Worm (Caenorhabditis elegans) whole organism, young adult: Measurements from ENCODE around the gene smrc-1.

Source experiments
- B0261.1 ChIP-seq: sonication (generic microtip); optimal IDR thresholded peaks from 2 replicates; lab custom pipeline; 2016; ENCODE audit warnings: mild to moderate bottlenecking, missing genetic modification characterization, moderate library complexity, missing compliant biosample characterization
- C06A6.2 ChIP-seq: fragments of 200-800 bp; sonication (Bioruptor generic); conservative IDR thresholded peaks from 2 replicates; pipeline ENCODE4 v1.3.6; 2022; ENCODE audit warnings: missing genetic modification characterization, missing compliant biosample characterization
- D2030.7 ChIP-seq: fragments of 200-800 bp; sonication (Bioruptor generic); IDR thresholded peaks from 2 replicates; pipeline ENCODE4 v1.3.6; 2022; ENCODE audit warnings: missing genetic modification reagents, missing genetic modification characterization, missing compliant biosample characterization
- Y53F4B.3 ChIP-seq: fragments of 200-800 bp; sonication (Bioruptor generic); IDR thresholded peaks from 2 replicates; pipeline ENCODE4 v1.3.6; 2022; ENCODE audit warnings: missing genetic modification reagents, missing genetic modification characterization, missing compliant biosample characterization
- ZK185.1 ChIP-seq: sonication (generic microtip); optimal IDR thresholded peaks from 2 replicates; lab custom pipeline; 2016; ENCODE audit warnings: mild to moderate bottlenecking, missing genetic modification characterization, missing compliant biosample characterization; ENCODE audit not compliant: poor library complexity, severe bottlenecking
- ccch-3 ChIP-seq: fragments of 200-800 bp; sonication (Bioruptor generic); optimal IDR thresholded peaks from 2 replicates; lab custom pipeline; 2018; ENCODE audit warnings: mild to moderate bottlenecking, missing genetic modification characterization, missing compliant biosample characterization
- ceh-58 ChIP-seq: fragments of 200-800 bp; sonication (Bioruptor generic); IDR thresholded peaks from 2 replicates; pipeline ENCODE4 v1.3.6; 2022; ENCODE audit warnings: missing genetic modification characterization, missing compliant biosample characterization
- dox-1 ChIP-seq: fragments of 200-800 bp; sonication (Bioruptor generic); IDR thresholded peaks from 2 replicates; pipeline ENCODE4 v1.3.6; 2022; ENCODE audit warnings: missing genetic modification reagents, missing genetic modification characterization, missing compliant biosample characterization
- dpl-1 ChIP-seq: fragments of 150-350 bp; optimal IDR thresholded peaks from 2 replicates; lab custom pipeline; 2014; ENCODE audit warnings: missing biosample characterization, missing genetic modification reagents, missing genetic modification characterization
- egl-18 ChIP-seq: fragments of 200-800 bp; sonication (Bioruptor generic); IDR thresholded peaks from 2 replicates; pipeline ENCODE4 v1.3.6; 2022; ENCODE audit warnings: missing genetic modification reagents, missing genetic modification characterization, missing compliant biosample characterization
- ets-4 ChIP-seq: fragments of 200-800 bp; sonication (Bioruptor generic); optimal IDR thresholded peaks from 2 replicates; lab custom pipeline; 2018; ENCODE audit warnings: mild to moderate bottlenecking, missing genetic modification characterization, missing compliant biosample characterization
- fkh-3 ChIP-seq: sonication (generic microtip); optimal IDR thresholded peaks from 2 replicates; lab custom pipeline; 2016; ENCODE audit warnings: mild to moderate bottlenecking, missing genetic modification characterization, missing compliant biosample characterization
- gei-17 ChIP-seq: fragments of 200-800 bp; sonication (Bioruptor generic); optimal IDR thresholded peaks from 2 replicates; lab custom pipeline; 2018; ENCODE audit warnings: mild to moderate bottlenecking, missing genetic modification characterization, missing compliant biosample characterization
- hrde-1 ChIP-seq: sonication (generic microtip); optimal IDR thresholded peaks from 2 replicates; lab custom pipeline; 2016; ENCODE audit warnings: missing genetic modification characterization, mild to moderate bottlenecking, missing compliant biosample characterization, moderate library complexity, missing genotype, missing genetic modification reagents, borderline replicate concordance
- let-607 ChIP-seq, 2 experiments: fragments of 200-800 bp in 1 of 2; sonication (Bioruptor generic) in 1 of 2; sonication (generic microtip) in 1 of 2; optimal IDR thresholded peaks; 2 replicates each; lab custom pipeline; 2016 to 2018; ENCODE audit warnings: mild to moderate bottlenecking in 2 of 2, missing compliant biosample characterization in 2 of 2, missing genetic modification characterization in 2 of 2, moderate library complexity in 2 of 2, missing genotype in 1 of 2
- lin-26 ChIP-seq: fragments of 200-800 bp; sonication (Bioruptor generic); IDR thresholded peaks from 2 replicates; pipeline ENCODE4 v1.3.6; 2022; ENCODE audit warnings: missing genetic modification reagents, missing genetic modification characterization, missing compliant biosample characterization
- lin-40 ChIP-seq: sonication (generic microtip); optimal IDR thresholded peaks from 2 replicates; lab custom pipeline; 2016; ENCODE audit warnings: missing genetic modification characterization, mild to moderate bottlenecking, missing compliant biosample characterization, missing genotype, missing genetic modification reagents
- lin-54 ChIP-seq: fragments of 200-800 bp; sonication (Bioruptor generic); optimal IDR thresholded peaks from 2 replicates; lab custom pipeline; 2018; ENCODE audit warnings: mild to moderate bottlenecking, missing genetic modification characterization, missing compliant biosample characterization
- lir-1 ChIP-seq: fragments of 200-800 bp; sonication (Bioruptor generic); conservative IDR thresholded peaks from 2 replicates; pipeline ENCODE4 v1.3.6; 2022; ENCODE audit warnings: missing genetic modification reagents, missing genetic modification characterization, missing compliant biosample characterization
- mel-28 ChIP-seq: sonication (generic microtip); optimal IDR thresholded peaks from 2 replicates; lab custom pipeline; 2016; ENCODE audit warnings: borderline replicate concordance, mild to moderate bottlenecking, missing genetic modification characterization, missing compliant biosample characterization
- nhr-27 ChIP-seq: fragments of 200-800 bp; sonication (Bioruptor generic); optimal IDR thresholded peaks from 2 replicates; lab custom pipeline; 2018; ENCODE audit warnings: mild to moderate bottlenecking, missing genetic modification characterization, moderate library complexity, missing compliant biosample characterization
- nhr-80 ChIP-seq: sonication (generic microtip); optimal IDR thresholded peaks from 2 replicates; lab custom pipeline; 2016; ENCODE audit warnings: missing genetic modification characterization, missing compliant biosample characterization
- pha-4 ChIP-seq: fragments of 150-350 bp; sonication (generic microtip); optimal IDR thresholded peaks from 2 replicates; lab custom pipeline; 2014; ENCODE audit warnings: missing biosample characterization, missing genetic modification reagents, missing genetic modification characterization
- sdz-38 ChIP-seq: sonication (generic microtip); optimal IDR thresholded peaks from 2 replicates; lab custom pipeline; 2016; ENCODE audit warnings: missing genotype, missing genetic modification characterization, missing compliant biosample characterization
- snpc-4 ChIP-seq, 5 experiments: fragments of 150-350 bp in 1 of 5; sonication (generic microtip) in 4 of 5; optimal IDR thresholded peaks; 2 replicates each; lab custom pipeline; 2014 to 2018; ENCODE audit warnings: missing genetic modification characterization in 5 of 5, missing biosample characterization in 3 of 5, antibody characterized with exemption in 2 of 5, mild to moderate bottlenecking in 2 of 5, missing compliant biosample characterization in 2 of 5, missing genotype in 2 of 5, moderate library complexity in 2 of 5, missing genetic modification reagents in 1 of 5
- somi-1 ChIP-seq: fragments of 200-800 bp; sonication (Bioruptor generic); optimal IDR thresholded peaks from 2 replicates; lab custom pipeline; 2018; ENCODE audit warnings: mild to moderate bottlenecking, missing genetic modification characterization, missing compliant biosample characterization
- unc-62 ChIP-seq: fragments of 150-350 bp; optimal IDR thresholded peaks from 2 replicates; lab custom pipeline; 2014; ENCODE audit warnings: missing biosample characterization, missing genetic modification reagents, missing genetic modification characterization
- zim-3 ChIP-seq: sonication (generic microtip); optimal IDR thresholded peaks from 2 replicates; lab custom pipeline; 2017; ENCODE audit warnings: mild to moderate bottlenecking, missing genetic modification characterization, moderate library complexity, missing compliant biosample characterization
- ztf-18 ChIP-seq: sonication (generic microtip); optimal IDR thresholded peaks from 2 replicates; lab custom pipeline; 2016; ENCODE audit warnings: missing genotype, mild to moderate bottlenecking, missing genetic modification characterization, missing compliant biosample characterization
- ztf-25 ChIP-seq: fragments of 200-800 bp; sonication (Bioruptor generic); IDR thresholded peaks from 2 replicates; pipeline ENCODE4 v1.3.6; 2022; ENCODE audit warnings: missing genetic modification reagents, missing genetic modification characterization, missing compliant biosample characterization
- ztf-26 ChIP-seq: sonication (generic microtip); optimal IDR thresholded peaks from 2 replicates; lab custom pipeline; 2017; ENCODE audit warnings: missing genetic modification characterization, missing compliant biosample characterization

smrc-1 gene

DNA sequence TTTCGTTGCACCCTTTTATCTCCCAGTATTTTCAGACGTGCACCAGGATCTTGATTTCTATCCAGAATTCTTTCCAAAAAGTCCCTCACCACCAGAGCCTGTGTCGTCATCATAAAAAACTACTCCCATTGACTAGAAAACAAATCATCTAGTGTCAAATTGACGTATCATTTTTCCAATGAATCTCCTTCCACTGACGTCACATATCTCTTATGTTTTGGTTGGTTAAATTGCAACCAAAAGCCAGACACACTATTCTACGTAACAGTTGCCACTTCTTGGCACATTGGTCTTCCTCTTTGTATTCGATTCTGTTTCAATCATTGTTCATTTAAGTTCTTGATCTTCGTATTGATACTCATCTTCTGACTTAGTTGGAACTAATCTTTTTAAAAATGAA, 7.4 kb downstream of the smrc-1 start:
- TF ChIP-seq lin-54 (GFP tag; lab: Kevin White, UChicago) (no peak), sdz-38 (tag; lab: Kevin White, UChicago) (no peak), lin-26 (GFP tag; lab: Robert Waterston, UW) (no peak), ztf-25 (GFP tag; lab: Robert Waterston, UW) (no peak), dpl-1 (GFP tag; lab: Kevin White, UChicago) (no peak), egl-18 (GFP tag; lab: Robert Waterston, UW) (no peak), ceh-58 (GFP tag; lab: Robert Waterston, UW) (no peak), pha-4 (no peak), Y53F4B.3 (GFP tag; lab: Robert Waterston, UW) (no peak), zim-3 (tag; lab: Kevin White, UChicago) (no peak), snpc-4 (GFP tag; optimal IDR thresholded peaks at IDR 0.05; lab: Kevin White, UChicago) (no peak), snpc-4 (tag; optimal IDR thresholded peaks at IDR 0.05; lab: Kevin White, UChicago) (no peak), mel-28 (tag; lab: Kevin White, UChicago) (no peak), ets-4 (GFP tag; lab: Kevin White, UChicago) (no peak), hrde-1 (tag; lab: Kevin White, UChicago) (no peak)

DNA sequence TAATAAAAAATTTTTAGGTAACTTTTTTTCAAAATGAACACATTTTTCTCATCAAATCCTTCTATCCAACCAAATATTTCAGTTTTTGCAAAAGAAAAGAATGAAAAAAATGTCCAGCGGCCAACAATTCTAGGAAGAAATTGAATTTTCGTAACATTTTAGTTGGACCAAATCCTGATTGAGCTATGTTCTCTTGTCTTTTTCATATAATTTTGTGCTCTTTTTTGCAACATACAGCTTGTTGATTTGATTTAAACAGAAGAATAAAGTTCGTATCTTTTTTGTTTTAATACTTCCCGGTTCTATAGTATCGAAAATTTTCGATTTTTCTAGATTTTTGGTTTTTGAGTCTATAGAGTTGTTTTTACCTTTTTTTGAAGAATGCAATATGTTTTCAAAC, 8.7 kb downstream of the smrc-1 start:
- no peak for TF ChIP-seq lir-1 (GFP tag; lab: Robert Waterston, UW)
- TF ChIP-seq ccch-3 (GFP tag; lab: Kevin White, UChicago): no peak
- TF ChIP-seq B0261.1 (tag; lab: Kevin White, UChicago): no peak
- TF ChIP-seq ztf-18 (tag; lab: Kevin White, UChicago): no peak
- no peak for TF ChIP-seq dox-1
- no peak for TF ChIP-seq Y53F4B.3 (GFP tag; lab: Robert Waterston, UW)
- TF ChIP-seq C06A6.2 (GFP tag; lab: Robert Waterston, UW): no peak
- TF ChIP-seq lin-40 (tag; lab: Kevin White, UChicago): no peak

DNA sequence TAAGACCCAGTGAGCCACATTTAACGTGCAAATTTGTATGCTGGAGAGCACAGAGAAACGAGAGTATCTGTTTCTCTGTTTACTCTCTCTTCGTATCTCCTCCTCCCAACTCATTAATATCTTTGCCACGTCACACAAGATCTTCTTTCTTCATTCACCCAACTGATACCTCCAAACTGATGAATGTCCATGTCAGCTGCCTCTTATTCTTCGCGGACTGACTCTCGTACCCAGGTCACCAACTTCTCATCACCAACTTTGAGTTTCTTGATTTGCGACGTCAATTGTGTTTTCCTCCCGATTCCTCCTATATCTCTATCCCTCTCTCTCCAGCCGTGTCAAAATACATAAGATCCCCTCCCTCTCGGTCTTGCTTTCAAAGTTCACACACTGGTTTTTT, 11.6 kb downstream of the smrc-1 start:
- TF ChIP-seq somi-1 (GFP tag; lab: Kevin White, UChicago) (peak; percentile 33), D2030.7 (GFP tag; lab: Robert Waterston, UW) (no peak)

DNA sequence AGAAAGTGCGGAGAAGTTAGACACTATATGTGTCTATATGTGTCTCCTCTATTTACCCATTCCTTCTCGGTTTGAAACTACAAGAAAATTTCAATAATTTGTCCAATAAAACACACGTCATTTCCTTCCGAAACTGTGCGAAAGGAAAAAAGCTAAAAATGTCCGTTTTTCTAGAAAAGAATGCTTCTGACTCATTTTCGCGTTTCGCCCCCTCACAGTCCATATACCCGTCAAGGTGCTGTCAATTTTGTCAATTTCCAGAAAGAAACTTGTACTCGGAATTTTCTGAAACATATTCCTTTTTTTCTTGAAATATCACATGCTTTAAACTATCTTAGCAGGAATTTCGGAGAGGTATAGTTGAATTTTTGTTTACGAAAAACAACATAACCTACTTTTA, 12.1 kb downstream of the smrc-1 start:
- TF ChIP-seq ztf-26 (tag; lab: Kevin White, UChicago) (no peak), ZK185.1 (tag; lab: Kevin White, UChicago) (no peak), gei-17 (no peak), nhr-27 (no peak), fkh-3 (tag; lab: Kevin White, UChicago) (no peak), let-607 (tag; optimal IDR thresholded peaks at IDR 0.05; lab: Kevin White, UChicago) (peak in 1 of 2 experiments; percentile 37), nhr-80 (tag; lab: Kevin White, UChicago) (peak; percentile 49), unc-62 (peak; percentile 81)

DNA sequence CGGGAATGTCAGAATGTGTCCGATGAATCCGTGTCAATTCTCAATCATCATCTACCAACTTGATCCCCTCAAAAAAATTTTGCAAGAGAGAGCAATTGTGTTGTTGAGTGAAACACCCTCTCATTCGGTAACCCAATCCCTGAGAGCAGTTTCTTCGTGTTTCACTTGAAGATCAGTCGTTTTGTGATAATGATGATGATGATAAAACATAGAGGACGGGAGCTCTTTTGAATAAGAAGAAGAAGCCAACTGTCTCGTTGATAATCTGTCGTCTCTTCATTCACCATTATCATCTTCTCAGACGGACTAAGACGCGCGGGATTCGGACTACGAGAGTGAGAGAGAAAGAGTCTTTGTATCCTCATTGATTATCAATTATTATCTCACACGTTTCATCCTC, 14.4 kb downstream of the smrc-1 start:
- no peak for TF ChIP-seq nhr-80 (tag; lab: Kevin White, UChicago)
